Fruit fly (Drosophila melanogaster): Measurements from ENCODE around the gene rdgB.

Gene rdgB

dm6 chrX:13756776-13757312 is 5.7 kb upstream of the rdgB start, which contains the start of the genes CG32625 and Rtc1 (continued):
- TF ChIP-seq stwl (tag; optimal IDR thresholded peaks at IDR 0.05) (peak; percentile 74), Dip3 (GFP tag; optimal IDR thresholded peaks at IDR 0.05) (peak; percentile 21), CG12104 (GFP tag; optimal IDR thresholded peaks at IDR 0.05) (no peak), CG12744 (GFP tag; optimal IDR thresholded peaks at IDR 0.05) (no peak), Doc3 (GFP tag; IDR thresholded peaks at IDR 0.05; ENCODE audit: partially characterized antibody) (peak; percentile 34; the same call in 1 of the 3 replicates), inv (GFP tag; IDR thresholded peaks at IDR 0.05; ENCODE audit: partially characterized antibody) (0 out of 2 replicates have a peak, but pooled peaks have one; percentile 16), CG17385 (GFP tag; optimal IDR thresholded peaks at IDR 0.05) (peak; percentile 29), trh (GFP tag; optimal IDR thresholded peaks at IDR 0.05) (no peak), psq (GFP tag; optimal IDR thresholded peaks at IDR 0.05) (no peak), CG11696 (GFP tag; IDR thresholded peaks at IDR 0.05) (no peak), CG12071 (GFP tag; optimal IDR thresholded peaks at IDR 0.05) (no peak), hbn (GFP tag; IDR thresholded peaks at IDR 0.05; ENCODE audit: partially characterized antibody) (peak; percentile 24; the same call in 1 of the 2 replicates), CG14050 (GFP tag; IDR thresholded peaks at IDR 0.05) (0 out of 3 replicates have a peak, but pooled peaks have one; percentile 21), CG17359 (tag; optimal IDR thresholded peaks at IDR 0.05) (peak; percentile 51), C15 (GFP tag; IDR thresholded peaks at IDR 0.05) (no peak), scrt (GFP tag; optimal IDR thresholded peaks at IDR 0.05) (no peak), lmd (GFP tag; IDR thresholded peaks at IDR 0.05) (no peak), CG1602 (GFP tag; optimal IDR thresholded peaks at IDR 0.05) (peak; percentile 10), HmgD (GFP tag; optimal IDR thresholded peaks at IDR 0.05) (no peak), CG7556 (GFP tag; optimal IDR thresholded peaks at IDR 0.05) (peak; percentile 41), Hsf (GFP tag; optimal IDR thresholded peaks at IDR 0.05) (peak; percentile 28), Ets97D (GFP tag; optimal IDR thresholded peaks at IDR 0.05) (peak; percentile 40), GATAe (GFP tag; conservative IDR thresholded peaks at IDR 0.05) (no peak), fu2 (GFP tag; optimal IDR thresholded peaks at IDR 0.05) (no peak), CG10366 (GFP tag; IDR thresholded peaks at IDR 0.05) (peak; percentile 33; the same call in 1 of the 2 replicates), CG13424 (tag; optimal IDR thresholded peaks at IDR 0.05) (peak; percentile 60), fd3F (GFP tag; optimal IDR thresholded peaks at IDR 0.05) (peak; percentile 14), NfI (GFP tag; optimal IDR thresholded peaks at IDR 0.05) (peak; percentile 40), Opbp (GFP tag; IDR thresholded peaks at IDR 0.05; ENCODE audit: partially characterized antibody) (peak; percentile 51; the same call in 2 of the 3 replicates), CG4730 (GFP tag; IDR thresholded peaks at IDR 0.05) (0 out of 2 replicates have a peak, but pooled peaks have one; percentile 7), zf30C (GFP tag; optimal IDR thresholded peaks at IDR 0.05) (no peak), CG8388 (GFP tag; optimal IDR thresholded peaks at IDR 0.05) (peak; percentile 36), CG15073 (GFP tag; optimal IDR thresholded peaks at IDR 0.05) (no peak), Meics (GFP tag; optimal IDR thresholded peaks at IDR 0.05) (peak; percentile 49), CG10147 (GFP tag; optimal IDR thresholded peaks at IDR 0.05) (peak; percentile 53), CG6683 (GFP tag; optimal IDR thresholded peaks at IDR 0.05) (peak; percentile 1), CG12942 (GFP tag; optimal IDR thresholded peaks at IDR 0.05) (no peak), CG2712 (tag; optimal IDR thresholded peaks at IDR 0.05) (peak; percentile 67), hkb (optimal IDR thresholded peaks at IDR 0.05) (no peak), hkb (GFP tag; IDR thresholded peaks at IDR 0.05) (peak; percentile 57; the same call in 1 of the 2 replicates), gem (tag; optimal IDR thresholded peaks at IDR 0.05) (peak; percentile 74)
